Fruit fly (Drosophila melanogaster) whole organism, embryonic: ENCODE data around the gene CG42449.

Experiments used
- CG12071 ChIP-seq: fragments of 200-800 bp; sonication (Bioruptor generic); optimal IDR thresholded peaks from 3 replicates; lab custom pipeline; 2018; ENCODE audit warnings: missing biosample characterization, mild to moderate bottlenecking, missing genetic modification characterization
- CG12659 ChIP-seq: fragments of 200-800 bp; sonication (Bioruptor generic); optimal IDR thresholded peaks from 3 replicates; lab custom pipeline; 2017; ENCODE audit warnings: mild to moderate bottlenecking, missing biosample characterization, missing genetic modification reagents, missing genetic modification characterization
- CG14710 ChIP-seq: fragments of 200-800 bp; sonication (Bioruptor generic); optimal IDR thresholded peaks from 3 replicates; lab custom pipeline; 2019; ENCODE audit warnings: missing biosample characterization, mild to moderate bottlenecking, missing genetic modification characterization, moderate library complexity
- CG15011 ChIP-seq: fragments of 200-800 bp; sonication (Bioruptor generic); optimal IDR thresholded peaks from 3 replicates; lab custom pipeline; 2018; ENCODE audit warnings: missing biosample characterization, mild to moderate bottlenecking, missing genetic modification characterization
- CG15514 ChIP-seq: fragments of 200-800 bp; sonication (Bioruptor generic); optimal IDR thresholded peaks from 3 replicates; lab custom pipeline; 2017; ENCODE audit warnings: missing biosample characterization, missing genetic modification characterization, mild to moderate bottlenecking, moderate library complexity, missing genetic modification reagents
- CG1647 ChIP-seq: fragments of 200-800 bp; sonication (Bioruptor generic); optimal IDR thresholded peaks from 3 replicates; lab custom pipeline; 2016; ENCODE audit warnings: missing biosample characterization, missing genetic modification characterization
- CG18764 ChIP-seq: fragments of 200-800 bp; sonication (Bioruptor generic); optimal IDR thresholded peaks from 3 replicates; lab custom pipeline; 2016; ENCODE audit warnings: missing biosample characterization, missing genetic modification characterization
- CG2889 ChIP-seq: fragments of 200-800 bp; sonication (Bioruptor generic); IDR thresholded peaks from 3 replicates; pipeline ENCODE4 v1.3.6; 2022; ENCODE audit warnings: missing biosample characterization, missing genetic modification characterization
- CG30431 ChIP-seq: fragments of 200-800 bp; sonication (Bioruptor generic); optimal IDR thresholded peaks from 2 replicates; lab custom pipeline; 2017; ENCODE audit warnings: missing biosample characterization, missing genetic modification characterization
- CG33213 ChIP-seq: fragments of 200-800 bp; sonication (Bioruptor generic); optimal IDR thresholded peaks from 3 replicates; lab custom pipeline; 2016; ENCODE audit warnings: missing biosample characterization, missing genetic modification characterization
- CG3407 ChIP-seq: fragments of 200-800 bp; sonication (Bioruptor generic); optimal IDR thresholded peaks from 2 replicates; lab custom pipeline; 2018; ENCODE audit warnings: missing biosample characterization, mild to moderate bottlenecking, missing genetic modification characterization
- CG5180 ChIP-seq: fragments of 200-800 bp; sonication (Bioruptor generic); optimal IDR thresholded peaks from 3 replicates; lab custom pipeline; 2017; ENCODE audit warnings: missing biosample characterization, missing genetic modification characterization, mild to moderate bottlenecking, moderate library complexity, missing genetic modification reagents
- CG6854 ChIP-seq: fragments of 200-800 bp; sonication (Bioruptor generic); optimal IDR thresholded peaks from 3 replicates; lab custom pipeline; 2017; ENCODE audit warnings: missing biosample characterization, mild to moderate bottlenecking, missing genetic modification characterization
- CG7556 ChIP-seq: fragments of 200-800 bp; sonication (Bioruptor generic); optimal IDR thresholded peaks from 2 replicates; lab custom pipeline; 2017; ENCODE audit warnings: missing biosample characterization, mild to moderate bottlenecking, missing genetic modification characterization
- CG7786 ChIP-seq: fragments of 200-800 bp; sonication (Bioruptor generic); optimal IDR thresholded peaks from 2 replicates; lab custom pipeline; 2016; ENCODE audit warnings: missing biosample characterization, missing genetic modification characterization
- CG9727 ChIP-seq: fragments of 200-800 bp; sonication (Bioruptor generic); optimal IDR thresholded peaks from 3 replicates; lab custom pipeline; 2017; ENCODE audit warnings: missing biosample characterization, mild to moderate bottlenecking, missing genetic modification characterization
- Dfd ChIP-seq, 2 experiments: fragments of >200 bp; optimal IDR thresholded peaks; 2 replicates each; lab custom pipeline; 2017; ENCODE audit warnings: missing biosample characterization in 2 of 2, missing genetic modification characterization in 2 of 2
- Dip2 ChIP-seq: fragments of 200-800 bp; sonication (Bioruptor generic); IDR thresholded peaks from 2 replicates; pipeline ENCODE4 v1.3.6; 2022; ENCODE audit warnings: missing biosample characterization, missing genetic modification characterization
- Fer1 ChIP-seq: fragments of 200-800 bp; sonication (Bioruptor generic); optimal IDR thresholded peaks from 2 replicates; lab custom pipeline; 2017; ENCODE audit warnings: missing biosample characterization, mild to moderate bottlenecking, missing genetic modification characterization
- HLH54F ChIP-seq: fragments of 200-800 bp; sonication (Bioruptor generic); optimal IDR thresholded peaks from 3 replicates; lab custom pipeline; 2016; ENCODE audit warnings: missing biosample characterization, missing genetic modification characterization
- HLHmδ ChIP-seq: fragments of 200-800 bp; sonication (Bioruptor generic); optimal IDR thresholded peaks from 2 replicates; lab custom pipeline; 2018; ENCODE audit warnings: missing biosample characterization, mild to moderate bottlenecking, missing genetic modification characterization, moderate library complexity
- Hand ChIP-seq: fragments of 200-800 bp; sonication (Bioruptor generic); optimal IDR thresholded peaks from 2 replicates; lab custom pipeline; 2017; ENCODE audit warnings: mild to moderate bottlenecking, missing biosample characterization, missing genetic modification reagents, missing genetic modification characterization
- HmgD ChIP-seq: fragments of 200-800 bp; sonication (Bioruptor generic); optimal IDR thresholded peaks from 3 replicates; lab custom pipeline; 2016; ENCODE audit warnings: missing biosample characterization, missing genetic modification characterization
- MTF-1 ChIP-seq: fragments of 200-800 bp; sonication (Bioruptor generic); optimal IDR thresholded peaks from 2 replicates; lab custom pipeline; 2018; ENCODE audit warnings: missing biosample characterization, mild to moderate bottlenecking, missing genetic modification characterization, borderline replicate concordance
- Six4 ChIP-seq: fragments of 200-800 bp; sonication (Bioruptor generic); optimal IDR thresholded peaks from 2 replicates; lab custom pipeline; 2016; ENCODE audit warnings: missing biosample characterization, missing genetic modification characterization
- Xbp1 ChIP-seq: fragments of 200-800 bp; sonication (Bioruptor generic); optimal IDR thresholded peaks from 3 replicates; lab custom pipeline; 2016; ENCODE audit warnings: missing biosample characterization, mild to moderate bottlenecking, missing genetic modification characterization
- chif ChIP-seq, 2 experiments: fragments of 200-800 bp; sonication (Bioruptor generic); optimal IDR thresholded peaks; 3 replicates each; lab custom pipeline; 2016; ENCODE audit warnings: missing biosample characterization in 2 of 2, missing genetic modification characterization in 2 of 2
- ci ChIP-seq: fragments of 200-800 bp; sonication (Bioruptor generic); IDR thresholded peaks from 3 replicates; pipeline ENCODE4 v1.3.6; 2022; ENCODE audit warnings: missing biosample characterization, missing genetic modification characterization
- corto ChIP-seq: fragments of 200-800 bp; sonication (Bioruptor generic); optimal IDR thresholded peaks from 2 replicates; lab custom pipeline; 2016; ENCODE audit warnings: missing biosample characterization, mild to moderate bottlenecking, missing genetic modification characterization, moderate library complexity
- cwo ChIP-seq: fragments of 200-800 bp; sonication (Bioruptor generic); optimal IDR thresholded peaks from 3 replicates; lab custom pipeline; 2017; ENCODE audit warnings: missing biosample characterization, missing genetic modification characterization, mild to moderate bottlenecking, moderate library complexity, missing genetic modification reagents
- da ChIP-seq: fragments of 200-800 bp; sonication (Bioruptor generic); optimal IDR thresholded peaks from 2 replicates; lab custom pipeline; 2016; ENCODE audit warnings: missing biosample characterization, missing genetic modification characterization
- dysf ChIP-seq: fragments of 200-800 bp; sonication (Bioruptor generic); IDR thresholded peaks from 3 replicates; pipeline ENCODE4 v1.3.6; 2022; ENCODE audit warnings: missing biosample characterization, missing genetic modification characterization
- ewg ChIP-seq: fragments of 200-800 bp; sonication (Bioruptor generic); optimal IDR thresholded peaks from 3 replicates; lab custom pipeline; 2017; ENCODE audit warnings: mild to moderate bottlenecking, missing biosample characterization, missing genetic modification reagents, missing genetic modification characterization
- exex ChIP-seq: fragments of 200-800 bp; sonication (Bioruptor generic); optimal IDR thresholded peaks from 4 replicates; lab custom pipeline; 2018; ENCODE audit warnings: missing biosample characterization, mild to moderate bottlenecking, missing genetic modification characterization, moderate library complexity
- fd96Cb ChIP-seq: fragments of 200-800 bp; sonication (Bioruptor generic); optimal IDR thresholded peaks from 2 replicates; lab custom pipeline; 2018; ENCODE audit warnings: missing biosample characterization, mild to moderate bottlenecking, missing genetic modification characterization, moderate library complexity
- grau ChIP-seq: fragments of 200-800 bp; optimal IDR thresholded peaks from 3 replicates; lab custom pipeline; 2019; ENCODE audit warnings: missing biosample characterization, mild to moderate bottlenecking, missing genetic modification characterization, moderate library complexity
- gro ChIP-seq: fragments of 200-800 bp; sonication (Bioruptor generic); optimal IDR thresholded peaks from 2 replicates; lab custom pipeline; 2016; ENCODE audit warnings: missing biosample characterization, missing genetic modification characterization
- jigr1 ChIP-seq: fragments of 200-800 bp; sonication (Bioruptor generic); IDR thresholded peaks from 3 replicates; pipeline ENCODE4 v1.3.6; 2022; ENCODE audit warnings: missing biosample characterization, missing genetic modification characterization
- kay ChIP-seq: fragments of 200-800 bp; sonication (Bioruptor generic); optimal IDR thresholded peaks from 2 replicates; lab custom pipeline; 2016; ENCODE audit warnings: missing biosample characterization, missing genetic modification characterization
- ken ChIP-seq: fragments of 200-800 bp; sonication (Bioruptor generic); IDR thresholded peaks from 3 replicates; pipeline ENCODE4 v1.3.6; 2022; ENCODE audit warnings: missing biosample characterization, missing genetic modification characterization
- knrl ChIP-seq: fragments of 200-800 bp; sonication (Bioruptor generic); IDR thresholded peaks from 3 replicates; pipeline ENCODE4 v1.3.6; 2022; ENCODE audit warnings: missing biosample characterization, missing genetic modification characterization; ENCODE audit not compliant: partially characterized antibody
- lab ChIP-seq: fragments of 200-800 bp; sonication (Bioruptor generic); optimal IDR thresholded peaks from 3 replicates; lab custom pipeline; 2017; ENCODE audit warnings: missing biosample characterization, missing genetic modification characterization, mild to moderate bottlenecking, moderate library complexity, missing genetic modification reagents
- pan ChIP-seq, 4 experiments: fragments of >200 bp in 3 of 4; fragments of 200-800 bp in 1 of 4; sonication (Bioruptor generic) in 1 of 4; optimal IDR thresholded peaks in 3 of 4; IDR thresholded peaks in 1 of 4; 2 replicates each; pipeline versions ENCODE4 v1.3.6 to Lab custom; 2017 to 2022; ENCODE audit warnings: missing biosample characterization in 2 of 4, missing genetic modification characterization in 2 of 4, mixed read lengths in 1 of 4
- rib ChIP-seq: fragments of 200-800 bp; sonication (Bioruptor generic); IDR thresholded peaks from 2 replicates; pipeline ENCODE4 v1.3.6; 2022; ENCODE audit warnings: missing biosample characterization, missing genetic modification characterization
- salm ChIP-seq: fragments of 200-800 bp; sonication (Bioruptor generic); optimal IDR thresholded peaks from 2 replicates; lab custom pipeline; 2018; ENCODE audit warnings: missing biosample characterization, mild to moderate bottlenecking, missing genetic modification characterization
- sisA ChIP-seq: fragments of 200-800 bp; sonication (Bioruptor generic); IDR thresholded peaks from 2 replicates; pipeline ENCODE4 v1.3.6; 2022; ENCODE audit warnings: missing biosample characterization, missing genetic modification characterization
- stc ChIP-seq: fragments of 200-800 bp; sonication (Bioruptor generic); IDR thresholded peaks from 2 replicates; pipeline ENCODE4 v1.3.6; 2022; ENCODE audit warnings: missing biosample characterization, missing genetic modification characterization
- sug ChIP-seq: fragments of 200-800 bp; optimal IDR thresholded peaks from 2 replicates; lab custom pipeline; 2019; ENCODE audit warnings: missing biosample characterization, mild to moderate bottlenecking, missing genetic modification characterization, moderate library complexity
- usp ChIP-seq: fragments of >200 bp; optimal IDR thresholded peaks from 2 replicates; lab custom pipeline; 2017; ENCODE audit warnings: missing biosample characterization, missing genetic modification characterization
- yki ChIP-seq: fragments of >200 bp; optimal IDR thresholded peaks from 3 replicates; lab custom pipeline; 2018

The CG42449 gene

dm6 chrX:5698087-5698727 lies 15.2 kb downstream of the CG42449 start, which contains the start of gene AdamTS-B (continued):
- no peak for TF ChIP-seq knrl (GFP tag; lab: Robert Waterston, UW)
- TF ChIP-seq salm, result no peak
- peak in 1 of 2 experiments; percentile 20 for TF ChIP-seq chif (GFP tag; optimal IDR thresholded peaks at IDR 0.05; lab: Kevin White, UChicago)
- peak; percentile 9 for TF ChIP-seq sug (tag; lab: Kevin White, UChicago)
- no peak for TF ChIP-seq CG3407 (GFP tag; lab: Kevin White, UChicago)
- TF ChIP-seq grau (tag; lab: Kevin White, UChicago), result peak; percentile 36
- TF ChIP-seq HLHmδ, result no peak
- no peak for TF ChIP-seq CG33213 (GFP tag; lab: Kevin White, UChicago)
- TF ChIP-seq da (GFP tag; lab: Kevin White, UChicago), result no peak
- TF ChIP-seq lab (GFP tag; lab: Kevin White, UChicago), result peak; percentile 32
- TF ChIP-seq Dip2 (GFP tag; lab: Robert Waterston, UW), result no peak
- TF ChIP-seq fd96Cb (tag; lab: Kevin White, UChicago), result peak; percentile 22
- TF ChIP-seq pan (optimal IDR thresholded peaks at IDR 0.05; lab: Kevin White, UChicago), result no peak
- peak in 1 of 2 experiments; percentile 41 for TF ChIP-seq pan (GFP tag; optimal IDR thresholded peaks at IDR 0.05 in 1 of 2, IDR thresholded peaks at IDR 0.05 in 1 of 2)
- peak; percentile 30 for TF ChIP-seq CG14710 (tag; lab: Kevin White, UChicago)
- no peak for TF ChIP-seq yki (lab: Kevin White, UChicago)
- no peak for TF ChIP-seq HmgD (GFP tag; lab: Kevin White, UChicago)
- TF ChIP-seq CG30431, result no peak
- no peak for TF ChIP-seq usp (GFP tag; lab: Kevin White, UChicago)
- TF ChIP-seq CG7786 (GFP tag; lab: Kevin White, UChicago), result no peak
- no peak for TF ChIP-seq CG6854 (GFP tag; lab: Kevin White, UChicago)
- TF ChIP-seq stc (GFP tag; lab: Robert Waterston, UW), result no peak
- TF ChIP-seq Xbp1, result peak; percentile 41
- no peak for TF ChIP-seq sisA (GFP tag; lab: Robert Waterston, UW)
- no peak for TF ChIP-seq kay
- TF ChIP-seq CG9727 (GFP tag; lab: Kevin White, UChicago), result peak; percentile 40
- TF ChIP-seq ewg (GFP tag; lab: Kevin White, UChicago), result peak; percentile 8
- TF ChIP-seq CG2889 (GFP tag; lab: Robert Waterston, UW), result no peak
- no peak for TF ChIP-seq cwo (GFP tag; lab: Kevin White, UChicago)
- no peak for TF ChIP-seq CG12071 (GFP tag; lab: Kevin White, UChicago)
- TF ChIP-seq gro (GFP tag; lab: Kevin White, UChicago), result no peak
- peak; percentile 41 for TF ChIP-seq CG12659 (GFP tag; lab: Kevin White, UChicago)
- TF ChIP-seq dysf (GFP tag; lab: Robert Waterston, UW), result peak; percentile 68
- TF ChIP-seq CG5180 (GFP tag; lab: Kevin White, UChicago), result peak; percentile 98
- TF ChIP-seq ken (GFP tag; lab: Robert Waterston, UW), result no peak
- no peak for TF ChIP-seq exex
- TF ChIP-seq CG15514 (GFP tag; lab: Kevin White, UChicago), result no peak
- no peak for TF ChIP-seq MTF-1
- TF ChIP-seq Six4 (GFP tag; lab: Kevin White, UChicago), result no peak
- no peak for TF ChIP-seq Dfd (GFP tag; optimal IDR thresholded peaks at IDR 0.05; lab: Kevin White, UChicago)
- TF ChIP-seq jigr1 (GFP tag; lab: Robert Waterston, UW), result no peak
- TF ChIP-seq CG7556 (GFP tag; lab: Kevin White, UChicago), result peak; percentile 49
- TF ChIP-seq Fer1 (GFP tag; lab: Kevin White, UChicago), result peak; percentile 59
- TF ChIP-seq Hand (GFP tag; lab: Kevin White, UChicago), result no peak
- TF ChIP-seq ci (GFP tag; lab: Robert Waterston, UW), result no peak
- TF ChIP-seq HLH54F (GFP tag; lab: Kevin White, UChicago), result peak; percentile 14
- no peak for TF ChIP-seq corto (GFP tag; lab: Kevin White, UChicago)
- no peak for TF ChIP-seq CG15011
- TF ChIP-seq CG1647 (GFP tag; lab: Kevin White, UChicago), result no peak
- no peak for TF ChIP-seq rib
- TF ChIP-seq CG18764, result no peak
